Fruit fly (Drosophila melanogaster) whole organism: ENCODE results near the gene CG31717.

Source experiments
- CG8478 ChIP-seq: fragments of >200 bp; optimal IDR thresholded peaks from 2 replicates; lab custom pipeline; 2018; ENCODE audit warnings: inconsistent platforms
- Dll ChIP-seq: fragments of >200 bp; optimal IDR thresholded peaks from 2 replicates; lab custom pipeline; 2017
- EcR ChIP-seq, 2 experiments: fragments of >200 bp; optimal IDR thresholded peaks; 2 replicates each; lab custom pipeline; 2017; ENCODE audit warnings: missing biosample characterization in 2 of 2, missing genetic modification characterization in 2 of 2, missing genetic modification reagents in 2 of 2
- pan ChIP-seq: fragments of >200 bp; optimal IDR thresholded peaks from 2 replicates; lab custom pipeline; 2017
- psq ChIP-seq: fragments of >200 bp; optimal IDR thresholded peaks from 2 replicates; lab custom pipeline; 2017
- usp ChIP-seq: fragments of >200 bp; optimal IDR thresholded peaks from 2 replicates; lab custom pipeline; 2017; ENCODE audit warnings: missing biosample characterization, missing genetic modification characterization, mixed read lengths

Gene CG31717

DNA sequence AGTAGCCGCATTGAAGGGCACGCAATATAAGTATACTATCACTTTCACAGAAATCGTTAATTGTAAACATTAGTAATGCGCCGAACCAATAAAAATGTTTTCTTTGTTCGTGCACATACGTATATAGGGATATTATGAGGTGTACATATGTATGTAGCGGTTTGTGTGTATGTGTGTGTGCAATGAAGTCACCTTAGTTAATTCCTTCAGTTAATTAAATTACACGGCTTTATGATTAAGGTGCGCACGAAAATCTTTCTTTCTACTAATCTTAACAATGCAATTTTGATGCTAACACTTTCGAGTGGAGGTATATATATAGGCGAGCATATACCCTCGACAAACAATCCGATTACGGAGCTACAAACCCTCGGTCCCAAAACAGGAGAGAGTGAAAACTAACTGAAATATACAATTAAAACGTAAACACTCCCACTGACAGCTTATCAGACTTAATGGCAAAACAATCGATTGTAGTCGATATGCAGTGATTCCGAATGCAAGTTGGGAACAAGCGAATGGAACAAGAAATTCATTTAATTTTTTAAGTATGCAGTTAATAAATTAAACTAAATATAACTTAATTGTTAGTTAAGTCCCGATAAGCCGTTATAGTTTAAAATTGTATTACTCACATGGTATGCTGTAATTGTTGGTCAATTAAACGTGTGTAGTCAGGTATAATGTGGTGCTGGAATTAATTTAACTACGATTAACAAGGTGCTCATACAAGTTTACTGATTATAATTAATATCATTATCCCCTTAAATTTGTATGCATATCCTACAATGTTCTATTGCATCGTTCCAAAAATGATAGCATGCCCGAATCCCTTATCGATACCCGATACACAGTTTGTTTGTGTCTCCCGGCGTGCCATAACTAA lies 29.8 kb upstream of the CG31717 start, which contains the start of the genes Npc1a and Prosalpha6:
Gene Npc1a (minus strand): TSS at position 716 of the 886 bp plus-strand sequence.
Gene Prosalpha6 (plus strand): TSS at position 851 of the 886 bp plus-strand sequence.
- TF ChIP-seq usp (GFP tag; lab: Kevin White, UChicago) (no peak), EcR (GFP tag; optimal IDR thresholded peaks at IDR 0.05; lab: Kevin White, UChicago) (no peak), CG8478 (lab: Kevin White, UChicago) (no peak), psq (lab: Kevin White, UChicago) (no peak), pan (lab: Kevin White, UChicago) (no peak), Dll (lab: Kevin White, UChicago) (no peak)

DNA sequence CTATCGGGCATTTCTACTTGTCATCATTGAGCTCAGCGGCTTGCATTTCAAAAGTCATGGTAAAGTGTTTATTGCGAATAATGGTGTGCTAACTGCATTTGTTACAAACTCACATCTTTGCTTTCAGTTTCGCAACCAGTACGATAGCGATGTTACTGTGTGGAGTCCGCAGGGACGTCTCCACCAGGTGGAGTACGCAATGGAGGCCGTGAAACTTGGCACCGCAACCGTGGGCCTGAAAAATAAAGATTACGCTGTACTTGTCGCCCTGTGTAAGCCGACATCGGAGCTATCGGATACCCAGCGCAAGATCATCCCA lies 29.2 kb upstream of the CG31717 start:
- no peak for TF ChIP-seq usp (GFP tag; lab: Kevin White, UChicago)
- no peak for TF ChIP-seq psq (lab: Kevin White, UChicago)
- no peak for TF ChIP-seq EcR (GFP tag; optimal IDR thresholded peaks at IDR 0.05; lab: Kevin White, UChicago)
- no peak for TF ChIP-seq pan (lab: Kevin White, UChicago)
- no peak for TF ChIP-seq Dll (lab: Kevin White, UChicago)
- TF ChIP-seq CG8478 (lab: Kevin White, UChicago) = no peak

DNA sequence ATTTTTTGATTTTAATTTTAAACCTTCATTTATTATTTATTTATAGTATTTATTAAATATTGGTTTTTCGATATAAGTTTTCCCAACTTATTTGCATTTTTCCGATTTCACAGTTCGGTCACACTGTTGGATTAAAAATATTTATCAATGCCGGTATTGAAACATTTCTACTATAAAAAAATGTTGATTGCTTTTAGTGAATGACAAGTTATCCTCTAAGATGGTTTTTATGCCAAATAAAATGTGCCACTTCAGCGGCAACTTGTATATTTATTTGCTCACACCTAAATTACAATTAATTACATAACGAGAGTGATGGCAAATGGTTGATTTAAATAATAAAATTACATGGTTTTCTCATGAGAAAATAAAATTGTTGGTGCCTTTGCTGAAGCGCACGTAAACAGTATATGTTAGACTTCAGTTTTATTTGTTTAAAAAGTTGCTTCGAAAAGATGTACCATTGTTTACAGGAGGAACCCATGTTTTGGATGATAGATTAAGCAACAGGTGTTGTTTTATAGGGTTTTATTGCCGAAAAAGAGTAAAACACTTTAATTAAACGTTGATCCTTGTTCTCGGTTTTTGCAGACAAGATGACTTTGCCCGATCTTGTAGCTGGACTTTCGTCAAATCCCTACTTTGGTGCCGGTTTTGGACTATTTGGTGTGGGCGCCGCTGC lies 27.8 kb upstream of the CG31717 start, which contains the start of gene Bcs1:
Gene Bcs1 (plus strand): TSS at position 108 of the 682 bp plus-strand sequence.
- TF ChIP-seq Dll (lab: Kevin White, UChicago) (no peak), CG8478 (lab: Kevin White, UChicago) (no peak)

DNA sequence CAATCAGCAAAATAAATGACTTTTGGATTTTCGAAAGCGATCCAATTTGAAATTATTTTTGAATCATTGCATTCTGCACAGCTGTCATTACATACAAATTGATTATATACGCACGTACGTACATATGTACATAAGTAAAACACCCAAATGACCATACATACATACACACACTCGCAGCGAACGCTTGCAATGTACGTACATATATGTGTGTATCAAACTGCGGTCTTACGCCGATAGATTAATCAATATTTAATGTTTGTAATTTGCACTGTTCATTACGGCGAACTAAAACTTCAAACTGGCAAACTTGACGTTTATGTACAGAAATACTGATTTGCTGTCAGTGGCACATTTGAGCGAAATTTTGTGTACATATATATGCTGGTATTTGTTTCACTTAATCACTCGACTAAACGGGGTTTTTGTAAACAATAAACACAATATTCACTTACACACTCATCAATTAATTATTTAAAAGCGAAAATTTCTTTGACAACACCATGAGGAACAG lies 24.3 kb upstream of the CG31717 start:
- TF ChIP-seq CG8478 (lab: Kevin White, UChicago) (no peak), usp (GFP tag; lab: Kevin White, UChicago) (no peak), EcR (GFP tag; optimal IDR thresholded peaks at IDR 0.05; lab: Kevin White, UChicago) (no peak), pan (lab: Kevin White, UChicago) (no peak), psq (lab: Kevin White, UChicago) (no peak), Dll (lab: Kevin White, UChicago) (no peak)

DNA sequence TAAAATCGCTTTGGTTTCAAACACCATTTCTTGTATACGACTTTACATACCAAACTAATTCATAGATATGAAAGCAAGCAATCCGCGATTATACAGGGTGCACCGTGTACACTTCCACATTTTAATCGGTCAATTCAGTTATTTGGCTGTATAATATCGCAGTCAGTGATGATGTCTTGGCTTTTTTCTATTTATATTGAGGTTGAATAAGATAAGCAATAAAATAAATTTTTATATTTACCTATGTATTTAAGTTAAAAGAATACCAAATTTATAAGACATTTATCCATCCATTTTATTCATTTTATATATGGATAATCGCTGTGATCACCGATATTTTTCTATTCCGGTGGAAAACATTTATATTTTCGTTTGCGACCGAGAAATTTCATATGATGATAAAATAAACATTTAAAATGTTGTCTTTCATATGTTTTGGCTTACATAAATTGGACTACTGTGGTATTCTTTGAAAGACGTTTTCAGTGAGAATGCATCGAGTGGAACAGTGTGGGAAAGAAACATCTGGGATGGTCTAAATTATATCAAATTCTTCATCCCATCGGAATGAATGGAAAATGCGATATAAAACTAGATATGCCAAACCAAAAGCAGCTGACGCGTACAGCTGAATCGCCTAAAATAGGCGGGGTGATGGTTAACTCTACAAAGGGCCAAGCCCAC lies 23.7 kb upstream of the CG31717 start, which contains the start of gene CG5708:
Gene CG5708 (minus strand): TSS at position 85 of the 684 bp plus-strand sequence.
- TF ChIP-seq pan (lab: Kevin White, UChicago) (no peak), Dll (lab: Kevin White, UChicago) (no peak), psq (lab: Kevin White, UChicago) (no peak), usp (GFP tag; lab: Kevin White, UChicago) (no peak), CG8478 (lab: Kevin White, UChicago) (no peak)

DNA sequence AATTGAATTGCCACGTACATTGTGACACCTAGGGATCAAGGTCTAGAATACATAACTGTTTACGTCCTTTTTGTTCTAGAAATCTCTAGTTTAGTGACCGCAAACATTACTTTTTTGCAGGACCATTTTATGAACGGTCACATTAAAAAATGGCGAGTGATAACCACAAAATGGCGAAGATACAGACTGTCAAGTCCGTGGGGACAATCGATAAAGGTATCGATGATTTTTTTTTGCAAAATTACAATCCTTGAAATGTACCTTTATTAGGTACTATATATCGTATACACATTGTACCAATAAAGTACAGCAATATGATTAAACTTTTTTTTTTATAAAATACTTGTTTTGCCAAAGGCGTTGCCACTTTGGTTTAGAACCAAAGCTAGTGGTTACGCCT lies 20.1 kb upstream of the CG31717 start:
- TF ChIP-seq EcR (GFP tag; optimal IDR thresholded peaks at IDR 0.05; lab: Kevin White, UChicago) = no peak
- no peak for TF ChIP-seq psq (lab: Kevin White, UChicago)
- TF ChIP-seq pan (lab: Kevin White, UChicago) = no peak
- no peak for TF ChIP-seq Dll (lab: Kevin White, UChicago)
- no peak for TF ChIP-seq CG8478 (lab: Kevin White, UChicago)

DNA sequence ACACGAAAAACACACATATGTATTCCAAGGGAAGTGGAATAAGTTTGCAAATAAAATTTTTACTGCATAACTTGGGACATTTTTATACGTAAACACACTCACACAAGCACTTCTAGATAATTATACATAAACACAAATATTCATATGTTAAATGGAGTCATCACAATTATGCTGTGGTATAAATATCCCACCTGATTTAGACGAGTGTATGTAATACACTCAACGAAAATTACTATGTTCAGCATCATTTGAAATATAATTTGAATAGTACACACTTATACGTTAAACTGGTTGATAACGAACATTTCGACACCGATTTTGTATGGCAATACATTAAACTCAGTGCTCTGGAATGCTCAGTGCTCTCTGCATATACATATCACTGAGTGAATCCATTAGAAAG lies 19.4 kb upstream of the CG31717 start:
- TF ChIP-seq pan (lab: Kevin White, UChicago) (no peak), psq (lab: Kevin White, UChicago) (no peak), EcR (GFP tag; optimal IDR thresholded peaks at IDR 0.05; lab: Kevin White, UChicago) (no peak), Dll (lab: Kevin White, UChicago) (no peak), usp (GFP tag; lab: Kevin White, UChicago) (no peak), CG8478 (lab: Kevin White, UChicago) (no peak)

DNA sequence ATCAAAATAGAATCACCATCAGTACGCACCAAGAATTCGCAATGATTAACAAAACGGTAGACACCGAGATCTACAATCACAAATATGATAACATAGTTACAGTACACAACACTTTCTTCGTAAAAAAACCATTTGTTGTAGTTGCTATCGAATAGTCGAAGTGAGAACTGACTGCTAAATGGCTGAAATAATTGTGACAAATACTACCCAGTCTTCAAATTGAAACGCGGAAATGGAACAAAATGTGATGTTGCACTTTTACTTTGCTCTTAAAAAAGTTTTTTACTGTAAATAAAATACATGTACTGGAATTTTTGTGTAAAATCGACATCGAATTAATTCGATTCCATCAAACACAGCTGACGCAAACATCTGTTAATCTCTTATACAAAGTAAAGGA lies 19.0 kb upstream of the CG31717 start, which contains the start of gene ova:
Gene ova (minus strand): TSS at position 183 of the 400 bp plus-strand sequence.
- TF ChIP-seq psq (lab: Kevin White, UChicago) (no peak), EcR (GFP tag; optimal IDR thresholded peaks at IDR 0.05; lab: Kevin White, UChicago) (no peak), CG8478 (lab: Kevin White, UChicago) (no peak), usp (GFP tag; lab: Kevin White, UChicago) (no peak), pan (lab: Kevin White, UChicago) (no peak), Dll (lab: Kevin White, UChicago) (no peak)

DNA sequence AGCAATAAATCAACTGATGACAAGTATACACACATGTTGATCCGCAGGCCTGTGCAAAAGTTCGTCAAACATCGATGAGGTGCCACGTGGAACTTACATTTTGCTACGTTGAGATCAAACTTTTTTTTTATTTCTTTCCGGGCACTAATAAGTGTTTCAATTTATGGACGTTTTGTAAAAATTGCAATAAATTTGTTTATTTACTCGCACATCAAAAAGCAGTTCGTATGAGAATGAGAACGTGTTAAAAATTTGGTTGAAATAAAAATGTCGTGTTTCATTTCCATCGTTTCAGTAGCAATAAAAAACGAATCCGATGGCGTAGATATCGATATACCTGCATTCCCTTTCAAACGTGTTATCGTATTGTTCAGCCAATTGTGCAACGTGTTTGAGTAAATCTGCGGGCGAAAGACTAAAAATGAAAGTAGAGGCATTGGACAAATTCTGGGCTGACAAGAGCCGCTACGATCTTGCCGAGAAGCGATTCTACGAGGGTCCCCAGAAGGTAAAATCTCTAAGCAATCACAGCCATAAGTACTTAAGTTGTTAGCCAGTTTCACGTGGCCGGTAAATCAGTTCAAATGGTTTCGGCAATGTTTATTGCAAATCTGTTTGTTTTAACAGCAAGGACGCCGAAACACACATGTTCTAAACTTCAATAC lies 18.3 kb upstream of the CG31717 start, which contains the start of gene eEF1delta:
Gene eEF1delta (plus strand): TSS at position 356 of the 665 bp plus-strand sequence.
- TF ChIP-seq EcR (GFP tag; optimal IDR thresholded peaks at IDR 0.05; lab: Kevin White, UChicago) (no peak), psq (lab: Kevin White, UChicago) (no peak), pan (lab: Kevin White, UChicago) (no peak), CG8478 (lab: Kevin White, UChicago) (no peak)

DNA sequence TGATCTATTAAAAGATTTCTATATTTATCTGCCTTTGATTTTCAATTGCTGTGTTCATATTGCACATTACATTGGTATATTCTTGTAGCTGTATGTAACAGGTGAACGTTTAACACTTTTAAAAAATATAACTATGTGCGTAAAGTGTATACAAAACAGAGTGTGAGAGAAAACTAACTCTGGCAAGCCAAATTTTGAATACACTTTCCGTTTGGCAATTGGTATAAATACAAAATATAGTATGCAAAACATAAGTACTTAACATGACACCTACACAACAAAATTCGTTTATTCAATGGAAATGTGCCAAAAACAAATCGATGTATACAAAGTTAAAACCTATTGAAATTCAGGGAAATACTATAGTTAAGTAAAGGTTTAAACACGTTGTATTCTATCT lies 17.7 kb upstream of the CG31717 start:
- no peak for TF ChIP-seq usp (GFP tag; lab: Kevin White, UChicago)
- TF ChIP-seq pan (lab: Kevin White, UChicago) = no peak
- TF ChIP-seq EcR (GFP tag; optimal IDR thresholded peaks at IDR 0.05; lab: Kevin White, UChicago) = no peak
- no peak for TF ChIP-seq CG8478 (lab: Kevin White, UChicago)
- TF ChIP-seq Dll (lab: Kevin White, UChicago) = no peak
- no peak for TF ChIP-seq psq (lab: Kevin White, UChicago)
